Worm (Caenorhabditis elegans) whole organism, early embryonic: Measurements from ENCODE around the gene ZK1240.9.

Source experiments
- aly-1 ChIP-seq: sonication (generic microtip); optimal IDR thresholded peaks from 2 replicates; lab custom pipeline; 2016; ENCODE audit warnings: missing genetic modification characterization, missing compliant biosample characterization
- ama-1 ChIP-seq: fragments of 150-350 bp; optimal IDR thresholded peaks from 2 replicates; lab custom pipeline; 2014
- ceh-13 ChIP-seq: fragments of 200-800 bp; sonication (Bioruptor generic); optimal IDR thresholded peaks from 2 replicates; lab custom pipeline; 2018; ENCODE audit warnings: mild to moderate bottlenecking, missing genetic modification characterization, missing compliant biosample characterization
- ceh-36 ChIP-seq: sonication (generic microtip); optimal IDR thresholded peaks from 2 replicates; lab custom pipeline; 2016; ENCODE audit warnings: missing genetic modification characterization, inconsistent platforms, missing compliant biosample characterization
- pes-1 ChIP-seq: fragments of 200-800 bp; sonication (Bioruptor generic); IDR thresholded peaks from 2 replicates; pipeline ENCODE4 v1.3.6; 2022; ENCODE audit warnings: missing genetic modification reagents, missing genetic modification characterization, missing compliant biosample characterization
- sea-1 ChIP-seq: fragments of 200-800 bp; sonication (Bioruptor generic); conservative IDR thresholded peaks from 2 replicates; pipeline ENCODE4 v1.3.6; 2022; ENCODE audit warnings: missing genetic modification characterization, missing compliant biosample characterization
- tbx-11 ChIP-seq: fragments of 200-800 bp; sonication (Bioruptor generic); IDR thresholded peaks from 2 replicates; pipeline ENCODE4 v1.3.6; 2022; ENCODE audit warnings: missing genetic modification characterization, missing compliant biosample characterization

ce11 chrII:2336177-2336576 is 18.2 kb downstream of the ZK1240.9 start:
- TF ChIP-seq sea-1 (GFP tag; lab: Robert Waterston, UW) (no peak), pes-1 (no peak), aly-1 (tag; lab: Kevin White, UChicago) (no peak), ceh-13 (GFP tag; lab: Kevin White, UChicago) (no peak), tbx-11 (GFP tag; lab: Robert Waterston, UW) (no peak), ceh-36 (tag; lab: Kevin White, UChicago) (peak; percentile 71), ama-1 (lab: Kevin White, UChicago) (no peak)
